Worm (Caenorhabditis elegans): ENCODE results near the gene srd-20.
A peak's percentile ranks its signal among the peaks of the same experiment; 100 is the strongest.

The srd-20 gene

DNA sequence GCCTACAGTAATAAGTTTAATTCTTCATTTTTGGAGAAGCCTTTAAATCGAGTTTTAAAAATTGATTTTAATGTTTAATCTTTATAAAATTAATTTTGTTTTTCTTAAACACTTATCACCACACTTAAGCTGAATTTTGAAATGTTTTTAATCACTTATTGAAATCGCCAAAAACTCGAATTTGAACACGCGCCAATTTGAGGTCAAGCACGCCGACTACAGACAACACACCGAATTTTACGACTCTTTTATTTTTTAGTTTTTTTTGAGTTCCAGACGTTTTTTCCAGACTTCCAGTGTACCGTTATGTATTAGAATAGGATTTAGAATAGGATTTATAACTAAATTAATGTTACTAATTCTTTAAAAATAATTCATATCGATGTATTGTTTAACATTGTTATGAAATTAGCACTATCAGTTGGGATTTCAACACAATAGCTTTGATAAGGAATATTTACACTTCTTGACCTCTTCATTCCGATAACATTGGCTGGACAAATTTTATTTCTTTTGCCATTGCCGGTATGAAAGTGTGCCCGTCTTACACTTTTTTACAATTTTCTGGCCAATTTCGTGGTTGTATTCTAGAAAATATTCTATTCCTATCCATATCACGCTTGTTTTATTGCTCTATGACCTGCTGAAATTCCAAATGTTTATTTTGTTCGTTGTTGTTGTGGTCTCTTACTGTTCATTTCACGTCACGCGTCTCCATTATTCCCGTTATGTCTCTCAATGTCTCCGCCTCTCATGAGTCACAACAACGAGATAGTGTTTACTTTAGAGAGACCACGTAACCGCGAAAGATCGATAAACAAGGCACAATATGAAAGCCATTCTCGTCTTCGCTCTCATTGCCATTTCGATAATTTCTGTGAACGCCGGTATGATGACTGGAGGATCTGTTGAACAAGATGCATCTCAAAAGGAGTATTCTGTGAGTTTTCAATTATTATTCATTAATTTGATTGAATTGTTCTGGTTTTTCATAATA is 11.8 kb upstream of the srd-20 start, which contains the start of gene cpi-2 (continued):
- TF ChIP-seq sma-9 (GFP tag; optimal IDR thresholded peaks at IDR 0.05) (peak; percentile 62), sma-9 (tag; optimal IDR thresholded peaks at IDR 0.05) (no peak), lsy-2 (tag; optimal IDR thresholded peaks at IDR 0.05) (peak in 1 of 2 experiments; percentile 40), egl-27 (tag; optimal IDR thresholded peaks at IDR 0.05) (peak; percentile 35), mab-5 (tag; optimal IDR thresholded peaks at IDR 0.05) (no peak)

DNA sequence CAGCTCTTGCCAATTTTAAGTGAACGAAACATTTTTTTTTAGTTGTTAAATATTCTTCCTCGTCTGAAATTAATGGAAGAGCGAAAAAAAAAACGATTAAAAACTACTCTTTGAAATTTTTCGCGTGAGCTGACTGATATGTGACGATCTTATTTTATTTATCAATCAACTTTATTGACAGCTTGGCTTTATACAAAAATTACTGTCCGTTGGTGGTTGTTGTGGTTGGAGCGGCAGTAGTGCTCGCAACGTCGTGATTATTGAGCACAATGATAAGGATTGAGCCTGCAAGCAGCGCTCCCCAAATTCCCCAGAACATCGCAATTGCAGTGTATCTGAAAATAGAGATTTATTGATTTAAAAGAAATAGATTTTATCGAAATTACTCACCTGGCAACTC is 10.9 kb upstream of the srd-20 start:
- TF ChIP-seq sem-4 (tag; optimal IDR thresholded peaks at IDR 0.05), result no peak
- TF ChIP-seq snpc-4 (tag; optimal IDR thresholded peaks at IDR 0.05), result no peak
- TF ChIP-seq ztf-4 (tag; optimal IDR thresholded peaks at IDR 0.05), result no peak
- no peak for TF ChIP-seq nhr-25 (tag; optimal IDR thresholded peaks at IDR 0.05)
- no peak for TF ChIP-seq nhr-21 (tag; optimal IDR thresholded peaks at IDR 0.05)
- TF ChIP-seq nhr-6 (tag; optimal IDR thresholded peaks at IDR 0.05), result no peak
- no peak for TF ChIP-seq skn-1 (tag; optimal IDR thresholded peaks at IDR 0.05)
- no peak for TF ChIP-seq F13H6.1 (tag; optimal IDR thresholded peaks at IDR 0.05)
- TF ChIP-seq lin-13 (GFP tag; optimal IDR thresholded peaks at IDR 0.05), result no peak
- no peak for TF ChIP-seq elt-1 (tag; optimal IDR thresholded peaks at IDR 0.05)
- TF ChIP-seq ceh-82 (tag; optimal IDR thresholded peaks at IDR 0.05), result no peak
- TF ChIP-seq crh-2 (tag; optimal IDR thresholded peaks at IDR 0.05), result no peak
- no peak for TF ChIP-seq blmp-1 (tag; optimal IDR thresholded peaks at IDR 0.05; ENCODE audit: insufficient read depth)
- TF ChIP-seq ama-1 (optimal IDR thresholded peaks at IDR 0.05), result no peak
- TF ChIP-seq C34F6.9 (tag; optimal IDR thresholded peaks at IDR 0.05), result no peak
- TF ChIP-seq nhr-11 (tag; optimal IDR thresholded peaks at IDR 0.05), result no peak
- TF ChIP-seq mbf-1 (tag; optimal IDR thresholded peaks at IDR 0.05), result no peak
- TF ChIP-seq nhr-12 (tag; optimal IDR thresholded peaks at IDR 0.05), result no peak
- no peak for TF ChIP-seq alr-1 (tag; optimal IDR thresholded peaks at IDR 0.05)

DNA sequence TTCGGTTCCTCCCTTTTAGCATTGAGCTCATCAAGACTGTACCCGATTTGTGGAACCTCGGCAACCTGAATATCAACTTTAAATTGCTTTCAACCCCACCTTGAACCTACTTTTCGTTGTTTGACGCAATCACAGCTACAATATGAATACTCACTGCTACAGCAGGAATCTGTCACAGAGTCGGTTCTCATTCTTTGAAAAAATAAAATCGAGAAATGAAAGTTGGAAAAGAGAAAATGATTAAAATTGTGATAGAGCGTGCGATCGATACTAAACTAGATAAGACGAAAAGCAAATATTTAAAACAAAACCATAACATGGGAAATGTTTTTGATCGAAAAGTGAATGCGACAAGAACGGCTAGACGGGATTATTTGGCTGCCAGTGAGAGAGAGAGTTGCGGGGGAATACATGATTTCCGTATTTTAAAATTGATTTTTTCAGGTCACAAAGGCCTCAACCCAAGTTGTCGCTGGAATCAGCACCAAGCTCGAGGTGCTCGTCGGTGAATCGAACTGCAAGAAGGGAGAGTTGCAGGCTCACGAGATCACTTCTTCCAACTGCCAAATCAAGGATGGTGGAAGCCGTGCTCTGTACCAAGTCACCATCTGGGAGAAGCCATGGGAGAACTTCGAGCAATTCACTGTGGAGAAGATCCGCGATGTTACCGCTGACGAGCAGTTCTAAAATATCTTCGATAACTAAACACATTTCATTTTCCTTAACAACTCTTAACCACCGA is 10.4 kb upstream of the srd-20 start, which contains the start of gene R01B10.3:
Gene R01B10.3 (minus strand): TSS at position 277 of the 742 bp plus-strand sequence.
- TF ChIP-seq nhr-77 (tag; optimal IDR thresholded peaks at IDR 0.05), result no peak
- no peak for TF ChIP-seq elt-1 (tag; optimal IDR thresholded peaks at IDR 0.05)
- TF ChIP-seq fos-1 (tag; optimal IDR thresholded peaks at IDR 0.05), result peak; percentile 19
- TF ChIP-seq aly-2 (tag; optimal IDR thresholded peaks at IDR 0.05), result no peak
- no peak for TF ChIP-seq mbf-1 (tag; optimal IDR thresholded peaks at IDR 0.05)
- no peak for TF ChIP-seq ama-1 (optimal IDR thresholded peaks at IDR 0.05)

DNA sequence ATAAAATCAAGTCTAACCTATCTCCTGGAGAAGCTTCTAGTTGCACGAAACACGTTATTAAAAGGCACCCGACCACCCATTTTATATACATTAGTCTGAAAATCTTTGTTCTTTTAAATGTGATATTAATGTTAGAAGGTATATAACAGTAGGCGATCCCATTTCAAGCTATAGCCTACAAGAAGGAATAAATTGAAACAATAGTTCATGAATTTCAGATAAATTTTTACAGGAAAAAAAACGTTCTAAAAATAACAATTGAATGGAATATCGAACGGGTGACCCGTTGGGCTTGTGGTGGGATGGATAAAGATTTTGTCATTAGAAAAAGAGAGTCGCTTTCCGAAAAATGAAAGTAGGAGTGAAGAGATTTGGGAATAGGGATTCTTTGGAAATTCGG is 7.6 kb upstream of the srd-20 start, which contains the start of gene pgap-3:
Gene pgap-3 (minus strand): TSS at position 101 of the 400 bp plus-strand sequence.
- no peak for TF ChIP-seq egl-27 (tag; optimal IDR thresholded peaks at IDR 0.05)
- TF ChIP-seq peb-1 (tag; optimal IDR thresholded peaks at IDR 0.05), result no peak
- TF ChIP-seq zag-1 (tag; optimal IDR thresholded peaks at IDR 0.05), result no peak
- no peak for TF ChIP-seq sma-3 (GFP tag; optimal IDR thresholded peaks at IDR 0.05)

DNA sequence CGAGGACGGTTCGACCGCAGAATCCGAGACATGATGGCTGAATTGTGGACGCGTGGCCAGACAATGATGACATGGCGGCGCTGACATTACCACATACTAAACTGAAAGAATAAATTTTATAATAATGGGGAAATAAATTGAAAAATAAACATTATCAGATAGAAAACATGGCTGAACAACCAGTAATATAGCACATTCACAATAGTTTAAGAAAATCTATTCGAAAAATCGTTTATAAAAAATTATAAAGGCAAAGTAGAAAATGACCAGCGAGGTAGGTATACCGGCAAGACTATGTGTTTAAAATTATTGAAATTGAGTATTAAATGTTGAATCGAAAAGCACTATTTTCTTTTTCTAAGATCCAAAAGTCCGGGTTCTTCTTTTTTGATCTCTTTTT is 4.2 kb upstream of the srd-20 start, which contains the start of gene jamp-1:
Gene jamp-1 (minus strand): TSS at position 101 of the 400 bp plus-strand sequence.
- TF ChIP-seq R02D3.7 (tag; optimal IDR thresholded peaks at IDR 0.05), result no peak
- TF ChIP-seq nhr-77 (tag; optimal IDR thresholded peaks at IDR 0.05), result no peak
- no peak for TF ChIP-seq unc-62 (GFP tag; optimal IDR thresholded peaks at IDR 0.05)
- TF ChIP-seq ceh-16 (tag; optimal IDR thresholded peaks at IDR 0.05), result no peak
- TF ChIP-seq nhr-23 (tag; optimal IDR thresholded peaks at IDR 0.05), result no peak
- TF ChIP-seq unc-39 (tag; optimal IDR thresholded peaks at IDR 0.05), result no peak
- TF ChIP-seq Y55F3AM.14 (GFP tag; optimal IDR thresholded peaks at IDR 0.05), result no peak
- no peak for TF ChIP-seq dmd-4 (tag; optimal IDR thresholded peaks at IDR 0.05)
- no peak for TF ChIP-seq egl-27 (tag; optimal IDR thresholded peaks at IDR 0.05)
- TF ChIP-seq mdl-1 (tag; optimal IDR thresholded peaks at IDR 0.05), result no peak
- TF ChIP-seq nhr-11 (tag; optimal IDR thresholded peaks at IDR 0.05), result no peak
- TF ChIP-seq peb-1 (tag; optimal IDR thresholded peaks at IDR 0.05), result no peak
- no peak for TF ChIP-seq sma-9 (GFP tag; optimal IDR thresholded peaks at IDR 0.05)
- TF ChIP-seq sma-9 (tag; optimal IDR thresholded peaks at IDR 0.05), result no peak
- TF ChIP-seq sem-4 (tag; optimal IDR thresholded peaks at IDR 0.05), result no peak
- TF ChIP-seq lin-11 (tag; optimal IDR thresholded peaks at IDR 0.05), result no peak
- no peak for TF ChIP-seq mbf-1 (tag; optimal IDR thresholded peaks at IDR 0.05)
- TF ChIP-seq lsy-2 (tag; optimal IDR thresholded peaks at IDR 0.05), result no peak

All from whole organism, L2 larva.